Fruit fly (Drosophila melanogaster) whole organism, embryonic: Measurements from ENCODE around the gene Fbxl4.
A peak's percentile ranks its signal among the peaks of the same experiment; 100 is the strongest.

ENCODE experiments used
- Antp ChIP-seq: fragments of 200-800 bp; sonication (Bioruptor generic); optimal IDR thresholded peaks from 3 replicates; lab custom pipeline; 2016; ENCODE audit warnings: missing biosample characterization, missing genetic modification characterization
- CG10267 ChIP-seq: fragments of 200-800 bp; sonication (Bioruptor generic); optimal IDR thresholded peaks from 2 replicates; lab custom pipeline; 2018; ENCODE audit warnings: missing biosample characterization, mild to moderate bottlenecking, missing genetic modification characterization, moderate library complexity
- CG10274 ChIP-seq: fragments of 200-800 bp; sonication (Bioruptor generic); optimal IDR thresholded peaks from 3 replicates; lab custom pipeline; 2017; ENCODE audit warnings: missing biosample characterization, mild to moderate bottlenecking, missing genetic modification characterization
- CG10979 ChIP-seq: fragments of 200-800 bp; sonication (Bioruptor generic); optimal IDR thresholded peaks from 2 replicates; lab custom pipeline; 2018; ENCODE audit warnings: missing biosample characterization, mild to moderate bottlenecking, missing genetic modification characterization, moderate library complexity
- CG13624 ChIP-seq: fragments of 200-800 bp; sonication (Bioruptor generic); optimal IDR thresholded peaks from 2 replicates; lab custom pipeline; 2016; ENCODE audit warnings: missing biosample characterization, missing genetic modification characterization
- CG13894 ChIP-seq: fragments of 200-800 bp; sonication (Bioruptor generic); optimal IDR thresholded peaks from 3 replicates; lab custom pipeline; 2018; ENCODE audit warnings: missing biosample characterization, mild to moderate bottlenecking, missing genetic modification characterization, moderate library complexity
- CG14050 ChIP-seq: fragments of 200-800 bp; sonication (Bioruptor generic); IDR thresholded peaks from 3 replicates; pipeline ENCODE4 v1.3.6; 2022; ENCODE audit warnings: missing biosample characterization, missing genetic modification characterization
- CG17802 ChIP-seq: fragments of 200-800 bp; sonication (Bioruptor generic); optimal IDR thresholded peaks from 2 replicates; lab custom pipeline; 2018; ENCODE audit warnings: missing biosample characterization, mild to moderate bottlenecking, missing genetic modification characterization, moderate library complexity
- CG18262 ChIP-seq: fragments of 200-800 bp; optimal IDR thresholded peaks from 3 replicates; lab custom pipeline; 2019; ENCODE audit warnings: missing biosample characterization, mild to moderate bottlenecking, missing genetic modification characterization, moderate library complexity
- CG2116 ChIP-seq: fragments of 200-800 bp; sonication (Bioruptor generic); optimal IDR thresholded peaks from 3 replicates; lab custom pipeline; 2018; ENCODE audit warnings: missing biosample characterization, mild to moderate bottlenecking, missing genetic modification characterization
- CG2875 ChIP-seq: fragments of 200-800 bp; sonication (Bioruptor generic); optimal IDR thresholded peaks from 2 replicates; lab custom pipeline; 2017; ENCODE audit warnings: missing biosample characterization, mild to moderate bottlenecking, missing genetic modification characterization, missing genetic modification reagents
- CG31365 ChIP-seq: fragments of 200-800 bp; sonication (Bioruptor generic); optimal IDR thresholded peaks from 2 replicates; lab custom pipeline; 2018; ENCODE audit warnings: missing biosample characterization, mild to moderate bottlenecking, missing genetic modification characterization
- CG42726 ChIP-seq: fragments of 200-800 bp; sonication (Bioruptor generic); IDR thresholded peaks from 2 replicates; pipeline ENCODE4 v1.3.6; 2022; ENCODE audit warnings: missing biosample characterization, missing genetic modification characterization; ENCODE audit not compliant: partially characterized antibody
- CG6689 ChIP-seq: fragments of 200-800 bp; sonication (Bioruptor generic); IDR thresholded peaks from 2 replicates; pipeline ENCODE4 v1.3.6; 2022; ENCODE audit warnings: missing biosample characterization, missing genetic modification characterization
- CG6813 ChIP-seq: fragments of 200-800 bp; sonication (Bioruptor generic); optimal IDR thresholded peaks from 2 replicates; lab custom pipeline; 2017; ENCODE audit warnings: missing biosample characterization, missing genetic modification characterization, mild to moderate bottlenecking, moderate library complexity, missing genetic modification reagents
- CG7357 ChIP-seq: fragments of 200-800 bp; sonication (Bioruptor generic); IDR thresholded peaks from 3 replicates; pipeline ENCODE4 v1.3.6; 2022; ENCODE audit warnings: missing biosample characterization, missing genetic modification characterization
- CHES-1-like ChIP-seq: fragments of 200-800 bp; sonication (Bioruptor generic); optimal IDR thresholded peaks from 2 replicates; lab custom pipeline; 2016; ENCODE audit warnings: missing biosample characterization, missing genetic modification characterization
- Chrac-16 ChIP-seq: fragments of 200-800 bp; sonication (Bioruptor generic); optimal IDR thresholded peaks from 3 replicates; lab custom pipeline; 2016; ENCODE audit warnings: missing biosample characterization, missing genetic modification characterization
- E2f1 ChIP-seq: fragments of 200-800 bp; sonication (Bioruptor generic); IDR thresholded peaks from 2 replicates; pipeline ENCODE4 v1.3.6; 2022; ENCODE audit warnings: missing biosample characterization, missing genetic modification characterization
- Eip74EF ChIP-seq, 2 experiments: fragments of 200-800 bp in 1 of 2; fragments of >200 bp in 1 of 2; sonication (Bioruptor generic) in 1 of 2; optimal IDR thresholded peaks; 2 replicates each; lab custom pipeline; 2017 to 2019; ENCODE audit warnings: missing biosample characterization in 2 of 2, missing genetic modification characterization in 2 of 2, mild to moderate bottlenecking in 1 of 2, moderate library complexity in 1 of 2
- Elba2 ChIP-seq: fragments of 200-800 bp; sonication (Bioruptor generic); optimal IDR thresholded peaks from 3 replicates; lab custom pipeline; 2016; ENCODE audit warnings: missing biosample characterization, missing genetic modification characterization
- H2.0 ChIP-seq: fragments of 200-800 bp; sonication (Bioruptor generic); IDR thresholded peaks from 2 replicates; pipeline ENCODE4 v1.3.6; 2022; ENCODE audit warnings: missing biosample characterization, missing genetic modification characterization
- Hey ChIP-seq: fragments of 200-800 bp; sonication (Bioruptor generic); optimal IDR thresholded peaks from 3 replicates; lab custom pipeline; 2018; ENCODE audit warnings: missing biosample characterization, mild to moderate bottlenecking, missing genetic modification characterization
- Hmr ChIP-seq: fragments of 200-800 bp; sonication (Bioruptor generic); optimal IDR thresholded peaks from 3 replicates; lab custom pipeline; 2017; ENCODE audit warnings: mild to moderate bottlenecking, missing biosample characterization, missing genetic modification reagents, missing genetic modification characterization
- Hr39 ChIP-seq: fragments of >200 bp; optimal IDR thresholded peaks from 2 replicates; lab custom pipeline; 2017
- MTF-1 ChIP-seq: fragments of 200-800 bp; sonication (Bioruptor generic); optimal IDR thresholded peaks from 2 replicates; lab custom pipeline; 2018; ENCODE audit warnings: missing biosample characterization, mild to moderate bottlenecking, missing genetic modification characterization, borderline replicate concordance
- Mrtf ChIP-seq: fragments of 200-800 bp; sonication (Bioruptor generic); IDR thresholded peaks from 3 replicates; pipeline ENCODE4 v1.3.6; 2022; ENCODE audit warnings: missing biosample characterization, missing genetic modification characterization
- NFAT ChIP-seq: fragments of 200-800 bp; sonication (Bioruptor generic); IDR thresholded peaks from 2 replicates; pipeline ENCODE4 v1.3.6; 2022; ENCODE audit warnings: missing biosample characterization, missing genetic modification characterization
- Six4 ChIP-seq: fragments of 200-800 bp; sonication (Bioruptor generic); optimal IDR thresholded peaks from 2 replicates; lab custom pipeline; 2016; ENCODE audit warnings: missing biosample characterization, missing genetic modification characterization
- Ssrp ChIP-seq: fragments of 200-800 bp; sonication (Bioruptor generic); optimal IDR thresholded peaks from 2 replicates; lab custom pipeline; 2018; ENCODE audit warnings: missing biosample characterization, mild to moderate bottlenecking, missing genetic modification characterization, moderate library complexity
- ab ChIP-seq: fragments of 200-800 bp; sonication (Bioruptor generic); optimal IDR thresholded peaks from 2 replicates; lab custom pipeline; 2016; ENCODE audit warnings: missing biosample characterization, missing genetic modification characterization
- ato ChIP-seq: fragments of 200-800 bp; sonication (Bioruptor generic); IDR thresholded peaks from 2 replicates; pipeline ENCODE4 v1.3.6; 2022; ENCODE audit warnings: missing biosample characterization, missing genetic modification characterization; ENCODE audit not compliant: partially characterized antibody
- bbx ChIP-seq: fragments of 200-800 bp; sonication (Bioruptor generic); IDR thresholded peaks from 2 replicates; pipeline ENCODE4 v1.3.6; 2022; ENCODE audit warnings: missing biosample characterization, missing genetic modification characterization; ENCODE audit not compliant: partially characterized antibody
- br ChIP-seq: fragments of >200 bp; optimal IDR thresholded peaks from 2 replicates; lab custom pipeline; 2017
- chinmo ChIP-seq: fragments of 200-800 bp; sonication (Bioruptor generic); IDR thresholded peaks from 4 replicates; pipeline ENCODE4 v1.3.6; 2022; ENCODE audit warnings: missing biosample characterization, missing genetic modification characterization; ENCODE audit not compliant: partially characterized antibody
- ci ChIP-seq: fragments of 200-800 bp; sonication (Bioruptor generic); IDR thresholded peaks from 3 replicates; pipeline ENCODE4 v1.3.6; 2022; ENCODE audit warnings: missing biosample characterization, missing genetic modification characterization
- ems ChIP-seq: fragments of 200-800 bp; sonication (Bioruptor generic); optimal IDR thresholded peaks from 3 replicates; lab custom pipeline; 2016; ENCODE audit warnings: missing biosample characterization, missing genetic modification characterization
- esg ChIP-seq: fragments of 200-800 bp; sonication (Bioruptor generic); conservative IDR thresholded peaks from 2 replicates; pipeline ENCODE4 v1.3.6; 2022; ENCODE audit warnings: missing biosample characterization, missing genetic modification characterization
- fd96Cb ChIP-seq: fragments of 200-800 bp; sonication (Bioruptor generic); optimal IDR thresholded peaks from 2 replicates; lab custom pipeline; 2018; ENCODE audit warnings: missing biosample characterization, mild to moderate bottlenecking, missing genetic modification characterization, moderate library complexity
- jing ChIP-seq: fragments of 200-800 bp; sonication (Bioruptor generic); optimal IDR thresholded peaks from 2 replicates; lab custom pipeline; 2018; ENCODE audit warnings: missing biosample characterization, mild to moderate bottlenecking, missing genetic modification characterization
- jumu ChIP-seq: fragments of 200-800 bp; sonication (Bioruptor generic); optimal IDR thresholded peaks from 3 replicates; lab custom pipeline; 2016; ENCODE audit warnings: missing biosample characterization, missing genetic modification characterization
- nerfin-2 ChIP-seq: fragments of 200-800 bp; sonication (Bioruptor generic); IDR thresholded peaks from 2 replicates; pipeline ENCODE4 v1.3.6; 2022; ENCODE audit warnings: missing biosample characterization, missing genetic modification characterization; ENCODE audit not compliant: partially characterized antibody
- psq ChIP-seq: fragments of 200-800 bp; sonication (Bioruptor generic); optimal IDR thresholded peaks from 2 replicates; lab custom pipeline; 2017; ENCODE audit warnings: missing biosample characterization, missing genetic modification characterization
- ro ChIP-seq: fragments of 200-800 bp; sonication (Bioruptor generic); IDR thresholded peaks from 2 replicates; pipeline ENCODE4 v1.3.6; 2022; ENCODE audit warnings: missing biosample characterization, missing genetic modification characterization
- shn ChIP-seq: fragments of 200-800 bp; sonication (Bioruptor generic); optimal IDR thresholded peaks from 3 replicates; lab custom pipeline; 2016; ENCODE audit warnings: missing biosample characterization, missing genetic modification characterization
- tup ChIP-seq: fragments of 200-800 bp; sonication (Bioruptor generic); optimal IDR thresholded peaks from 2 replicates; lab custom pipeline; 2016; ENCODE audit warnings: missing biosample characterization, mild to moderate bottlenecking, missing genetic modification characterization, moderate library complexity
- unc-4 ChIP-seq: fragments of 200-800 bp; sonication (Bioruptor generic); IDR thresholded peaks from 2 replicates; pipeline ENCODE4 v1.3.6; 2022; ENCODE audit warnings: missing biosample characterization, missing genetic modification characterization; ENCODE audit not compliant: partially characterized antibody
- yki ChIP-seq: fragments of >200 bp; optimal IDR thresholded peaks from 3 replicates; lab custom pipeline; 2018

Fbxl4 gene

DNA sequence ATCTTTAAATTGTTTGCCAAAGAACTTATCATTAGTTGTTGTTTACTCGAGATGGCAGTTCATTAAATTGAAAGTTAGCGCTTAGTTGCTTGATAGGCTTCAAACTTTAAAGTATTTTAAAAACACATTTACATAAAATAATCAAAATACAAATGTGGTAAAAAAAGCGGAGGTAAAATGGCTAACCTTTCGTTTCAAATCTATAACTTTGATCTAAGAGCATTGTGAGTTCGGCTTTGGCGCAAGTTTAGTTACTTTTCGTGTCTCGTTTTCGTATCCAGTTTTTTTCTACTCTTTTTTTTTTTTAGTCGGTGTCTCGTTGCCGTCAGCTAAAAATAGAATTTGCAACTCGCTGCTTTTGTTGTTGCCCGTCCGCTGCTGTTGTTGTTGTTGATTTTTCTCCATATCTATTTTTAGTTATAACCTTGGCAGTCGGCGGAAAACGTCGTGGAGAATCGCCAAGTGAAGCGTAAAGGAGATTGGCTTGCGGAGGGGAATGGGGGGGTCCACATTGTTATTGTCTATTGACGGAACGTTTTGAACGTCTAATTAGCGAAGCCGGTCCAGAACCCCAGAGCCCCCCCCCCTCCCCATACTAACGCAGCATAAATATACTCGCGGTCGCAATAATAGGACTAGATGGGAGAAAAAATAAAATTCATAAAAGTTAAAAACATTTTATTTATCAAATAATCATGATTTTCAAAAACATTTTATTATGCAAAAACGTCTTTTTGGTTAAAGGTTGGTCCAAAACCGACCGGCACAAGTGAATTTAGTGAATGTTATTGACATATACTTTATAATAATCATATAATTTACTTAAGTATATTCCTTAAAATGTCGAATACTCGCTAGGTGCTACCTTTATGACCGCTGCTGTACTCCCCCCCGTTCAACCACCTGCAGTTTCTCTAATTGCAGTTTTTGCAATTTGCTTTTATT is 22.9 kb downstream of the Fbxl4 start (continued):
- TF ChIP-seq CG10274 (GFP tag; lab: Kevin White, UChicago) (peak; percentile 46), CG18262 (tag; lab: Kevin White, UChicago) (peak; percentile 34), ci (GFP tag; lab: Robert Waterston, UW) (peak; percentile 28; the same call in 1 of the 3 replicates), Eip74EF (GFP tag; optimal IDR thresholded peaks at IDR 0.05; lab: Kevin White, UChicago) (no peak), ato (GFP tag; lab: Robert Waterston, UW) (no peak), br (no peak), Six4 (GFP tag; lab: Kevin White, UChicago) (no peak), Hmr (GFP tag; lab: Kevin White, UChicago) (peak; percentile 70), Hey (tag; lab: Kevin White, UChicago) (no peak), E2f1 (GFP tag; lab: Robert Waterston, UW) (0 out of 2 replicates have a peak, but pooled peaks have one; percentile 23), MTF-1 (no peak), CG13624 (GFP tag; lab: Kevin White, UChicago) (peak; percentile 5), ab (GFP tag; lab: Kevin White, UChicago) (no peak), CG6813 (GFP tag; lab: Kevin White, UChicago) (no peak), Antp (GFP tag; lab: Kevin White, UChicago) (no peak), psq (GFP tag; lab: Kevin White, UChicago) (no peak), CHES-1-like (no peak), jing (GFP tag; lab: Kevin White, UChicago) (no peak), CG6689 (GFP tag; lab: Robert Waterston, UW) (peak; percentile 49), Chrac-16 (GFP tag; lab: Kevin White, UChicago) (no peak), CG2116 (GFP tag; lab: Kevin White, UChicago) (no peak), CG42726 (GFP tag; lab: Robert Waterston, UW) (no peak), Ssrp (tag; lab: Kevin White, UChicago) (peak; percentile 28), CG7357 (GFP tag; lab: Robert Waterston, UW) (0 out of 3 replicates have a peak, but pooled peaks have one; percentile 18), CG10979 (peak; percentile 35), Mrtf (GFP tag; lab: Robert Waterston, UW) (0 out of 3 replicates have a peak, but pooled peaks have one; percentile 26), Elba2 (GFP tag; lab: Kevin White, UChicago) (no peak), H2.0 (GFP tag; lab: Robert Waterston, UW) (peak; percentile 36; the same call in 1 of the 2 replicates), ro (no peak), jumu (no peak), CG10267 (no peak), chinmo (GFP tag; lab: Robert Waterston, UW) (0 out of 4 replicates have a peak, but pooled peaks have one; percentile 42), yki (no peak), Hr39 (lab: Kevin White, UChicago) (no peak), nerfin-2 (GFP tag; lab: Robert Waterston, UW) (no peak), bbx (GFP tag; lab: Robert Waterston, UW) (no peak), CG14050 (GFP tag; lab: Robert Waterston, UW) (no peak), unc-4 (GFP tag; lab: Robert Waterston, UW) (no peak), CG2875 (no peak), ems (GFP tag; lab: Kevin White, UChicago) (no peak), CG13894 (tag; lab: Kevin White, UChicago) (peak; percentile 24), shn (GFP tag; lab: Kevin White, UChicago) (no peak), tup (GFP tag; lab: Kevin White, UChicago) (no peak), NFAT (GFP tag; lab: Robert Waterston, UW) (no peak), CG17802 (tag; lab: Kevin White, UChicago) (no peak), fd96Cb (tag; lab: Kevin White, UChicago) (peak; percentile 46), CG31365 (no peak), esg (GFP tag; lab: Robert Waterston, UW) (0 out of 2 replicates have a peak, but pooled peaks have one; percentile 24)
